Fruit fly (Drosophila melanogaster): ENCODE results near the gene Argk2.

Argk2 gene

dm6 chr3L:9024741-9025140 lies 22.5 kb upstream of the Argk2 start:
- TF ChIP-seq Clk (GFP tag; optimal IDR thresholded peaks at IDR 0.05) (no peak), CG14711 (tag; optimal IDR thresholded peaks at IDR 0.05) (no peak), bab1 (GFP tag; optimal IDR thresholded peaks at IDR 0.05) (no peak), CG12768 (GFP tag; optimal IDR thresholded peaks at IDR 0.05) (no peak), ovo (GFP tag; optimal IDR thresholded peaks at IDR 0.05) (no peak), CG7101 (tag; optimal IDR thresholded peaks at IDR 0.05) (no peak), kay (GFP tag; ENCODE audit: borderline replicate concordance) (no peak), Hr96 (GFP tag; optimal IDR thresholded peaks at IDR 0.05) (no peak), pad (GFP tag; optimal IDR thresholded peaks at IDR 0.05) (no peak), Mnt (GFP tag; optimal IDR thresholded peaks at IDR 0.05) (no peak), cic (GFP tag; optimal IDR thresholded peaks at IDR 0.05) (no peak), toe (GFP tag; optimal IDR thresholded peaks at IDR 0.05) (no peak), tj (GFP tag; optimal IDR thresholded peaks at IDR 0.05) (no peak)

- TF ChIP-seq CG7101 (tag; optimal IDR thresholded peaks at IDR 0.05): no peak
- TF ChIP-seq CG7045 (GFP tag; optimal IDR thresholded peaks at IDR 0.05): no peak
- TF ChIP-seq toe (GFP tag; optimal IDR thresholded peaks at IDR 0.05): no peak
- no peak for TF ChIP-seq CG5204 (GFP tag; optimal IDR thresholded peaks at IDR 0.05)
- TF ChIP-seq CG14711 (tag; optimal IDR thresholded peaks at IDR 0.05): no peak
Observed at dm6 chr3L:9025178-9025577, 22.1 kb upstream of the Argk2 start.

- TF ChIP-seq Crg-1 (GFP tag; optimal IDR thresholded peaks at IDR 0.05) (no peak), Clk (GFP tag; optimal IDR thresholded peaks at IDR 0.05) (no peak), kay (GFP tag; ENCODE audit: borderline replicate concordance) (no peak), ovo (GFP tag; optimal IDR thresholded peaks at IDR 0.05) (no peak), CG12768 (GFP tag; optimal IDR thresholded peaks at IDR 0.05) (no peak), CG1620 (GFP tag; optimal IDR thresholded peaks at IDR 0.05) (no peak), CG7101 (tag; optimal IDR thresholded peaks at IDR 0.05) (no peak), CG7045 (GFP tag; optimal IDR thresholded peaks at IDR 0.05) (no peak), CG33017 (tag; optimal IDR thresholded peaks at IDR 0.05) (no peak), CG5204 (GFP tag; optimal IDR thresholded peaks at IDR 0.05) (no peak), Mnt (GFP tag; optimal IDR thresholded peaks at IDR 0.05) (no peak), CG11617 (GFP tag; optimal IDR thresholded peaks at IDR 0.05) (no peak), CG14711 (tag; optimal IDR thresholded peaks at IDR 0.05) (no peak), tj (GFP tag; optimal IDR thresholded peaks at IDR 0.05) (no peak), cnc (optimal IDR thresholded peaks at IDR 0.05) (no peak), bab1 (GFP tag; optimal IDR thresholded peaks at IDR 0.05) (no peak), pad (GFP tag; optimal IDR thresholded peaks at IDR 0.05) (no peak)
Observed at dm6 chr3L:9025680-9026079, 21.6 kb upstream of the Argk2 start.

dm6 chr3L:9026568-9026967 lies 20.7 kb upstream of the Argk2 start:
- TF ChIP-seq CG7045 (GFP tag; optimal IDR thresholded peaks at IDR 0.05) (no peak), ovo (GFP tag; optimal IDR thresholded peaks at IDR 0.05) (no peak), CG7101 (tag; optimal IDR thresholded peaks at IDR 0.05) (no peak), cnc (optimal IDR thresholded peaks at IDR 0.05) (no peak), CG11617 (GFP tag; optimal IDR thresholded peaks at IDR 0.05) (no peak), CG14711 (tag; optimal IDR thresholded peaks at IDR 0.05) (no peak), Clk (GFP tag; optimal IDR thresholded peaks at IDR 0.05) (no peak), cic (GFP tag; optimal IDR thresholded peaks at IDR 0.05) (no peak), kay (GFP tag; ENCODE audit: borderline replicate concordance) (no peak), CG1620 (GFP tag; optimal IDR thresholded peaks at IDR 0.05) (no peak), Mnt (GFP tag; optimal IDR thresholded peaks at IDR 0.05) (no peak), Hr96 (GFP tag; optimal IDR thresholded peaks at IDR 0.05) (no peak), Crg-1 (GFP tag; optimal IDR thresholded peaks at IDR 0.05) (no peak), CG12768 (GFP tag; optimal IDR thresholded peaks at IDR 0.05) (no peak), bab1 (GFP tag; optimal IDR thresholded peaks at IDR 0.05) (no peak)

- TF ChIP-seq CG5204 (GFP tag; optimal IDR thresholded peaks at IDR 0.05): no peak
- TF ChIP-seq pad (GFP tag; optimal IDR thresholded peaks at IDR 0.05): no peak
- no peak for TF ChIP-seq Clk (GFP tag; optimal IDR thresholded peaks at IDR 0.05)
- TF ChIP-seq CG14711 (tag; optimal IDR thresholded peaks at IDR 0.05): no peak
- no peak for TF ChIP-seq CG12768 (GFP tag; optimal IDR thresholded peaks at IDR 0.05)
- no peak for TF ChIP-seq toe (GFP tag; optimal IDR thresholded peaks at IDR 0.05)
- TF ChIP-seq CG1620 (GFP tag; optimal IDR thresholded peaks at IDR 0.05): no peak
- TF ChIP-seq CG7101 (tag; optimal IDR thresholded peaks at IDR 0.05): no peak
- no peak for TF ChIP-seq ovo (GFP tag; optimal IDR thresholded peaks at IDR 0.05)
- TF ChIP-seq Hr96 (GFP tag; optimal IDR thresholded peaks at IDR 0.05): no peak
- no peak for TF ChIP-seq tj (GFP tag; optimal IDR thresholded peaks at IDR 0.05)
- TF ChIP-seq Mnt (GFP tag; optimal IDR thresholded peaks at IDR 0.05): no peak
- no peak for TF ChIP-seq cnc (optimal IDR thresholded peaks at IDR 0.05)
- TF ChIP-seq bab1 (GFP tag; optimal IDR thresholded peaks at IDR 0.05): no peak
- no peak for TF ChIP-seq kay (GFP tag; ENCODE audit: borderline replicate concordance)
- no peak for TF ChIP-seq CG7045 (GFP tag; optimal IDR thresholded peaks at IDR 0.05)
Observed at dm6 chr3L:9027122-9027696, 20.0 kb upstream of the Argk2 start.

dm6 chr3L:9028057-9028456 lies 19.2 kb upstream of the Argk2 start:
- TF ChIP-seq kay (GFP tag; ENCODE audit: borderline replicate concordance) (no peak), ovo (GFP tag; optimal IDR thresholded peaks at IDR 0.05) (no peak), CG12768 (GFP tag; optimal IDR thresholded peaks at IDR 0.05) (no peak), pad (GFP tag; optimal IDR thresholded peaks at IDR 0.05) (no peak), tj (GFP tag; optimal IDR thresholded peaks at IDR 0.05) (no peak), CG5204 (GFP tag; optimal IDR thresholded peaks at IDR 0.05) (no peak), CG33017 (tag; optimal IDR thresholded peaks at IDR 0.05) (no peak), Crg-1 (GFP tag; optimal IDR thresholded peaks at IDR 0.05) (no peak), cnc (optimal IDR thresholded peaks at IDR 0.05) (no peak), CG7045 (GFP tag; optimal IDR thresholded peaks at IDR 0.05) (no peak)

Data from whole organism, adult.